Fruit fly (Drosophila melanogaster) whole organism, prepupa: ENCODE results near the gene Spec2.
A peak's percentile ranks its signal among the peaks of the same experiment; 100 is the strongest.

ENCODE experiments used
- CG1621 ChIP-seq: fragments of 200-800 bp; sonication (Bioruptor generic); optimal IDR thresholded peaks from 3 replicates; lab custom pipeline; 2018; ENCODE audit warnings: missing biosample characterization, mild to moderate bottlenecking, missing genetic modification characterization
- CG16779 ChIP-seq: fragments of 200-800 bp; sonication (Bioruptor generic); optimal IDR thresholded peaks from 3 replicates; lab custom pipeline; 2017; ENCODE audit warnings: missing biosample characterization, mild to moderate bottlenecking, missing genetic modification characterization
- CG3032 ChIP-seq: fragments of 200-800 bp; optimal IDR thresholded peaks from 2 replicates; lab custom pipeline; 2019; ENCODE audit warnings: missing biosample characterization, mild to moderate bottlenecking, missing genetic modification characterization, moderate library complexity
- CG31627 ChIP-seq: fragments of 200-800 bp; sonication (Bioruptor generic); optimal IDR thresholded peaks from 3 replicates; lab custom pipeline; 2016; ENCODE audit warnings: missing biosample characterization, missing genetic modification characterization
- Eip75B ChIP-seq: fragments of 200-800 bp; sonication (Bioruptor generic); optimal IDR thresholded peaks from 3 replicates; lab custom pipeline; 2016; ENCODE audit warnings: missing biosample characterization, missing genetic modification characterization
- Eip78C ChIP-seq: fragments of 200-800 bp; sonication (Bioruptor generic); peaks from one replicate; lab custom pipeline; 2016; ENCODE audit warnings: missing biosample characterization, missing genetic modification characterization
- Ets21C ChIP-seq: fragments of 200-800 bp; sonication (Bioruptor generic); optimal IDR thresholded peaks from 3 replicates; lab custom pipeline; 2016; ENCODE audit warnings: missing biosample characterization, missing genetic modification characterization
- Hr39 ChIP-seq: fragments of 200-800 bp; sonication (Bioruptor generic); optimal IDR thresholded peaks from 2 replicates; lab custom pipeline; 2016; ENCODE audit warnings: missing biosample characterization, missing genetic modification characterization
- OdsH ChIP-seq: fragments of 200-800 bp; sonication (Bioruptor generic); optimal IDR thresholded peaks from 3 replicates; lab custom pipeline; 2016; ENCODE audit warnings: missing biosample characterization, missing genetic modification characterization
- Sox14 ChIP-seq: fragments of 200-800 bp; sonication (Bioruptor generic); optimal IDR thresholded peaks from 3 replicates; lab custom pipeline; 2016; ENCODE audit warnings: missing biosample characterization, missing genetic modification characterization
- achi ChIP-seq: fragments of 200-800 bp; sonication (Bioruptor generic); optimal IDR thresholded peaks from 3 replicates; lab custom pipeline; 2016; ENCODE audit warnings: missing biosample characterization, missing genetic modification characterization

dm6 chr3R:5620387-5620956 is 3.5 kb downstream of the Spec2 start:
- TF ChIP-seq CG31627 (GFP tag; lab: Kevin White, UChicago) (peak; percentile 65), CG16779 (tag; lab: Kevin White, UChicago) (peak; percentile 16), Eip75B (GFP tag; lab: Kevin White, UChicago) (peak; percentile 67), Sox14 (peak; percentile 57), CG3032 (tag; lab: Kevin White, UChicago) (peak; percentile 23), Ets21C (GFP tag; lab: Kevin White, UChicago) (peak; percentile 19), OdsH (GFP tag; lab: Kevin White, UChicago) (peak; percentile 58), Eip78C (GFP tag; lab: Kevin White, UChicago) (peak; percentile 92), CG1621 (peak; percentile 14), achi (GFP tag; lab: Kevin White, UChicago) (peak; percentile 54), Hr39 (GFP tag; lab: Kevin White, UChicago) (peak; percentile 61)
